Worm (Caenorhabditis elegans) whole organism, late embryonic: Measurements from ENCODE around the gene unc-79.

Experiments used
- ceh-18 ChIP-seq: sonication (generic microtip); optimal IDR thresholded peaks from 2 replicates; lab custom pipeline; 2016; ENCODE audit warnings: missing genetic modification characterization, missing compliant biosample characterization
- ceh-2 ChIP-seq: sonication (generic microtip); optimal IDR thresholded peaks from 2 replicates; lab custom pipeline; 2016; ENCODE audit warnings: missing genotype, missing genetic modification characterization, missing compliant biosample characterization
- che-1 ChIP-seq: sonication (generic microtip); optimal IDR thresholded peaks from 2 replicates; lab custom pipeline; 2016; ENCODE audit warnings: mild to moderate bottlenecking, missing genetic modification characterization, missing compliant biosample characterization
- dmd-4 ChIP-seq: sonication (generic microtip); optimal IDR thresholded peaks from 2 replicates; lab custom pipeline; 2016; ENCODE audit warnings: borderline replicate concordance, missing genetic modification characterization, missing compliant biosample characterization
- fkh-10 ChIP-seq: fragments of 150-350 bp; optimal IDR thresholded peaks from 2 replicates; lab custom pipeline; 2014; ENCODE audit warnings: missing biosample characterization, missing genetic modification reagents, missing genetic modification characterization
- hlh-30 ChIP-seq: sonication (generic microtip); optimal IDR thresholded peaks from 2 replicates; lab custom pipeline; 2017; ENCODE audit warnings: antibody characterized with exemption, missing genetic modification characterization, missing compliant biosample characterization; ENCODE audit not compliant: insufficient read depth
- pqm-1 ChIP-seq: sonication (generic microtip); optimal IDR thresholded peaks from 2 replicates; lab custom pipeline; 2016; ENCODE audit warnings: missing genetic modification characterization, missing compliant biosample characterization
- unc-86 ChIP-seq: sonication (generic microtip); optimal IDR thresholded peaks from 2 replicates; lab custom pipeline; 2016; ENCODE audit warnings: missing genetic modification characterization, missing compliant biosample characterization

DNA sequence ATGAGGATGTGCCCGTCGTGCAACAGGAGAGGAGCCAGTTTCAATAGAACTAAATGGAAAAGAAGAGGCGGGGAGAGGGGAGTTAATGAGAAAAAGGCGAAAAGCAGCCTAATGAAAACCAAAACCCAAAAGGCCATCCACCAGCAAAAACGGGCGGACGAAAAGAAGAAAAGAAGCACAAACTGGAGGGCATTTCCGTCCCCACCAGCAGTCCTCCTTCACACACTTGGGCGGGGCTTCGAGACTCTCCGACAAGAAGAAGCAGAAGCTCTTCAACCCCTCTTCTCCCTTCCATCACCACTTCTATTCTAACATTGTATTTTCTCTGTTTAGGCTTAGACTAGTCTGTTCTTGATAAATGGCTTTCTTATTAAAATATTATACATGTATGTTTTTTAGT lies 1.7 kb downstream of the unc-79 start:
- TF ChIP-seq che-1 (tag; lab: Kevin White, UChicago) (no peak), dmd-4 (tag; lab: Kevin White, UChicago) (no peak), pqm-1 (tag; lab: Kevin White, UChicago) (no peak), unc-86 (tag; lab: Kevin White, UChicago) (no peak), hlh-30 (no peak), ceh-2 (tag; lab: Kevin White, UChicago) (no peak), fkh-10 (GFP tag; lab: Kevin White, UChicago) (no peak), ceh-18 (no peak)
